Worm (Caenorhabditis elegans) whole organism, early embryonic: ENCODE results near the gene R02D5.7.

Experiments
- B0310.2 ChIP-seq: sonication (generic microtip); optimal IDR thresholded peaks from 2 replicates; lab custom pipeline; 2016; ENCODE audit warnings: mild to moderate bottlenecking, missing genetic modification characterization, missing compliant biosample characterization
- F13C5.2 ChIP-seq: sonication (generic microtip); optimal IDR thresholded peaks from 2 replicates; lab custom pipeline; 2017; ENCODE audit warnings: mild to moderate bottlenecking, missing genetic modification characterization, inconsistent platforms, missing compliant biosample characterization
- aly-1 ChIP-seq: sonication (generic microtip); optimal IDR thresholded peaks from 2 replicates; lab custom pipeline; 2016; ENCODE audit warnings: missing genetic modification characterization, missing compliant biosample characterization
- ama-1 ChIP-seq: fragments of 150-350 bp; optimal IDR thresholded peaks from 2 replicates; lab custom pipeline; 2014
- ceh-13 ChIP-seq: fragments of 200-800 bp; sonication (Bioruptor generic); optimal IDR thresholded peaks from 2 replicates; lab custom pipeline; 2018; ENCODE audit warnings: mild to moderate bottlenecking, missing genetic modification characterization, missing compliant biosample characterization
- ceh-36 ChIP-seq: sonication (generic microtip); optimal IDR thresholded peaks from 2 replicates; lab custom pipeline; 2016; ENCODE audit warnings: missing genetic modification characterization, inconsistent platforms, missing compliant biosample characterization
- ets-7 ChIP-seq: sonication (generic microtip); optimal IDR thresholded peaks from 2 replicates; lab custom pipeline; 2016; ENCODE audit warnings: missing genotype, missing genetic modification characterization, missing compliant biosample characterization
- flt-1 ChIP-seq: fragments of 200-800 bp; sonication (Bioruptor generic); IDR thresholded peaks from 2 replicates; pipeline ENCODE4 v1.3.6; 2022; ENCODE audit warnings: missing genetic modification characterization, missing compliant biosample characterization
- hmbx-1 ChIP-seq: sonication (generic microtip); optimal IDR thresholded peaks from 2 replicates; lab custom pipeline; 2016; ENCODE audit warnings: mild to moderate bottlenecking, missing genetic modification characterization, missing compliant biosample characterization
- hmg-4 ChIP-seq: fragments of 200-800 bp; sonication (Bioruptor generic); optimal IDR thresholded peaks from 2 replicates; lab custom pipeline; 2018; ENCODE audit warnings: mild to moderate bottlenecking, missing genetic modification characterization, missing compliant biosample characterization
- hnd-1 ChIP-seq: sonication (generic microtip); optimal IDR thresholded peaks from 2 replicates; lab custom pipeline; 2016; ENCODE audit warnings: missing genetic modification characterization, missing compliant biosample characterization
- pes-1 ChIP-seq: fragments of 200-800 bp; sonication (Bioruptor generic); IDR thresholded peaks from 2 replicates; pipeline ENCODE4 v1.3.6; 2022; ENCODE audit warnings: missing genetic modification reagents, missing genetic modification characterization, missing compliant biosample characterization
- scrt-1 ChIP-seq: fragments of 200-800 bp; sonication (Bioruptor generic); IDR thresholded peaks from 2 replicates; pipeline ENCODE4 v1.3.6; 2022; ENCODE audit warnings: missing genetic modification characterization, missing compliant biosample characterization
- sea-1 ChIP-seq: fragments of 200-800 bp; sonication (Bioruptor generic); conservative IDR thresholded peaks from 2 replicates; pipeline ENCODE4 v1.3.6; 2022; ENCODE audit warnings: missing genetic modification characterization, missing compliant biosample characterization
- tbx-11 ChIP-seq: fragments of 200-800 bp; sonication (Bioruptor generic); IDR thresholded peaks from 2 replicates; pipeline ENCODE4 v1.3.6; 2022; ENCODE audit warnings: missing genetic modification characterization, missing compliant biosample characterization
- tbx-37 ChIP-seq: fragments of 200-800 bp; sonication (Bioruptor generic); conservative IDR thresholded peaks from 2 replicates; pipeline ENCODE4 v1.3.6; 2022; ENCODE audit warnings: missing genetic modification reagents, missing genetic modification characterization, missing compliant biosample characterization
- tra-4 ChIP-seq: sonication (generic microtip); optimal IDR thresholded peaks from 2 replicates; lab custom pipeline; 2017; ENCODE audit warnings: missing genetic modification characterization, missing compliant biosample characterization

Gene R02D5.7

DNA sequence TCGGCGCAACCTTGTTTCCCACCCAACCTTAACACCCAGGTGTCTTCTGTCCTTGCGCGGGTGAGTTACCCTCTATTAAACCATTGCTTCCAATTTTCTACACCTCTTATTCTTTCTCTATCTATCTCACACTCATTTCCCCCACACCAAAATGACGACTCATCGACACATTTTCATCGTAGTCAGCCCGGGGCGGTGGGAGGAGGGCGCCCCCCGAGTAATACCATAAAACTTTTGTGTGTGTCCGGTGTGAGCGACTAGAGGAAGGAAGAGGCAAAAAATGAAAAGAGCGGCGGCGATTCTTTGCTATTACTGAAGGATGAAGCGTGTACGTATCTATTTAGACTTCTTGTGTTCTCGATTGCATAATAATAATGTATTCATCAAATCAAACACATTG lies 23.5 kb upstream of the R02D5.7 start:
- TF ChIP-seq pes-1: peak; percentile 29; the same call in 1 of the 2 replicates
- no peak for TF ChIP-seq aly-1 (tag; lab: Kevin White, UChicago)
- TF ChIP-seq B0310.2 (tag; lab: Kevin White, UChicago): no peak
- 0 out of 2 replicates have a peak, but pooled peaks have one; percentile 49 for TF ChIP-seq scrt-1 (GFP tag; lab: Robert Waterston, UW)
- peak; percentile 44 for TF ChIP-seq hmg-4 (GFP tag; lab: Kevin White, UChicago)
- TF ChIP-seq sea-1 (GFP tag; lab: Robert Waterston, UW): 0 out of 2 replicates have a peak, but pooled peaks have one; percentile 45
- TF ChIP-seq F13C5.2 (tag; lab: Kevin White, UChicago): no peak
- TF ChIP-seq hnd-1: no peak

DNA sequence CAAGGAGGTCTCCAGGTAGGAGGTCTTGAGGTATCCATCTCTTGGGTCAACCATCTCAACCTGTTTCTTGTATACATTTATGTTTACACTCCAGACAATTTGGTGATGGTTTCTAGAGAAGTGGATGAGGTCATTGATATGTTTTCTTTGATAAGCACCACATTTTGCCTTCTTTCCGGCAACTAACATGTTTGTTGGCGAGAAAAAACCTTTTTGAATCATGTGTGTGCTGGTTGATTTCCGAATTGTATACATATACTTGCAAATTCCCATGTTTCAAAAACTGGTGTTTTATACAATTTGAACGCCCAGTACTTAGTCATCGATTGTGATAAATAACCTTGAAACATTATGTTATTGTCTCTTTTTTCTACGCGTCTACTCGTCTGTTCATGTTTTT lies 22.8 kb upstream of the R02D5.7 start:
- no peak for TF ChIP-seq tbx-11 (GFP tag; lab: Robert Waterston, UW)
- no peak for TF ChIP-seq flt-1 (GFP tag; lab: Robert Waterston, UW)
- no peak for TF ChIP-seq ceh-36 (tag; lab: Kevin White, UChicago)
- TF ChIP-seq sea-1 (GFP tag; lab: Robert Waterston, UW): no peak
- TF ChIP-seq aly-1 (tag; lab: Kevin White, UChicago): no peak
- TF ChIP-seq hnd-1: no peak
- no peak for TF ChIP-seq scrt-1 (GFP tag; lab: Robert Waterston, UW)
- TF ChIP-seq F13C5.2 (tag; lab: Kevin White, UChicago): no peak
- no peak for TF ChIP-seq tra-4 (tag; lab: Kevin White, UChicago)
- TF ChIP-seq pes-1: no peak
- TF ChIP-seq B0310.2 (tag; lab: Kevin White, UChicago): no peak
- no peak for TF ChIP-seq hmbx-1 (tag; lab: Kevin White, UChicago)

DNA sequence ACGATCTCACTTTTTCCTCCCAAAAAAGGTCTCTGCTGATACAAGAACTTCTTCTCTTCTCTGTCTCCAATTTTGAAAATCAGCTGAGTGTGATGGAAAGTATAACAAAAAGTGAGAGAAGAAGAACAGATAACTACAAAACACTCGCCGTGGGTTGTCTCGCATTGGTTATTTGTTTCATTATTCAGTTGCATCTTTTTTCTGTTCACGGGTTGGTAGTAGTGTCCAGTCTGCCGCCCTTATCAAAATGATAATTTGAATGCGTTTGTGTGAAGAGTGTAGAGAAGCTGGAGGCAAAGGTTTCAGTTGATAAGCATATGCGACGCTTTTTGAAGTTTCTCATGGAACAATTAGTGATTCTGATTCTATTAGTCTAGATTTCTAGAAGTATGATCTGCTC lies 21.8 kb upstream of the R02D5.7 start:
- TF ChIP-seq tbx-11 (GFP tag; lab: Robert Waterston, UW) (no peak), tbx-37 (GFP tag; lab: Robert Waterston, UW) (no peak), aly-1 (tag; lab: Kevin White, UChicago) (no peak), B0310.2 (tag; lab: Kevin White, UChicago) (no peak), ama-1 (lab: Kevin White, UChicago) (no peak), tra-4 (tag; lab: Kevin White, UChicago) (no peak), scrt-1 (GFP tag; lab: Robert Waterston, UW) (no peak), flt-1 (GFP tag; lab: Robert Waterston, UW) (no peak), hmbx-1 (tag; lab: Kevin White, UChicago) (no peak), ets-7 (tag; lab: Kevin White, UChicago) (no peak)

DNA sequence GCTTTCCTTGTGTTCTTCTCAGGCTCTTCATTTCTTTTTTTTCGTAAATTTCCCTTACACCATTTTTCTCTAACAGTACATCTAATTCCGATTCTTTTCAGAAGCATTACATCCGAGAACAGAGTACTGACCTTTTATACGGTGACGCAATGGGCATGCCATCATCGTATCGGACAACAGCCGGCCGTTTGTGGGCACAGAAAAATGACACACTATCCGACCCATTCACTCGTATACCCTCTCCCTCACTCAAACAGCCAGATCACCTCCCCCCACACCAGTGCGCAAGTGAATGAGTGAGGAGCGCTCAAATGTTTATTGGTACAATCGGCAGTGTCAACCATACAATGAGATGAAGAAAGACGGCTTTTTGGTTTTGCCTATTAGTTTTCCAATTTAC lies 19.8 kb upstream of the R02D5.7 start, which contains the start of gene R02D5.24:
TSS of gene R02D5.24 (plus strand) at position 205 of the 400 bp plus-strand sequence.
- TF ChIP-seq flt-1 (GFP tag; lab: Robert Waterston, UW) (peak; percentile 28; the same call in 1 of the 2 replicates), hmg-4 (GFP tag; lab: Kevin White, UChicago) (peak; percentile 70), ama-1 (lab: Kevin White, UChicago) (no peak), ets-7 (tag; lab: Kevin White, UChicago) (no peak), hmbx-1 (tag; lab: Kevin White, UChicago) (no peak), tbx-37 (GFP tag; lab: Robert Waterston, UW) (no peak), F13C5.2 (tag; lab: Kevin White, UChicago) (no peak), hnd-1 (no peak), tbx-11 (GFP tag; lab: Robert Waterston, UW) (no peak), pes-1 (no peak), B0310.2 (tag; lab: Kevin White, UChicago) (peak; percentile 1), sea-1 (GFP tag; lab: Robert Waterston, UW) (no peak), tra-4 (tag; lab: Kevin White, UChicago) (no peak), ceh-13 (GFP tag; lab: Kevin White, UChicago) (no peak)

DNA sequence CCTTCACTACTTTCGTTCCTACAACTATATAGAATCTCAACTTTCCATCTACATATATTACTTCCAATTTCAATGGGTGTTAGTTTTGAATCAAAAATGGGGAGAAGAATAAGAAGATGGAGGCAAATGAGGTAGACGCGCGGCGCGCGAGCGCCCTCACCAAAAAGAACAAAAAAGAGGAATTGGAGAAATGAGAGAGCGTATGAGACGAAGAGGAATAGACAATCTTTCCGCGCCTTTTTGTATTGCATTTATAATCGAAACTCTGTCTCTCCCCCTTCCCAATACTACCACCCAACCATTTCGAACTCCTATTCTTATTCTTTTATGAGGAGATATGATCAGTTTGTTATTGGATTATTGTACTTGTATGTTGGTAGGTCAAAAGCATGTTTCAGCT lies 19.3 kb upstream of the R02D5.7 start:
- TF ChIP-seq tra-4 (tag; lab: Kevin White, UChicago) (no peak), ama-1 (lab: Kevin White, UChicago) (no peak), hmg-4 (GFP tag; lab: Kevin White, UChicago) (no peak), B0310.2 (tag; lab: Kevin White, UChicago) (no peak), F13C5.2 (tag; lab: Kevin White, UChicago) (no peak), tbx-37 (GFP tag; lab: Robert Waterston, UW) (no peak), ceh-13 (GFP tag; lab: Kevin White, UChicago) (no peak), ceh-36 (tag; lab: Kevin White, UChicago) (no peak), scrt-1 (GFP tag; lab: Robert Waterston, UW) (no peak), flt-1 (GFP tag; lab: Robert Waterston, UW) (no peak), ets-7 (tag; lab: Kevin White, UChicago) (no peak), sea-1 (GFP tag; lab: Robert Waterston, UW) (no peak), hmbx-1 (tag; lab: Kevin White, UChicago) (no peak), pes-1 (no peak), aly-1 (tag; lab: Kevin White, UChicago) (no peak), tbx-11 (GFP tag; lab: Robert Waterston, UW) (no peak), hnd-1 (no peak)

DNA sequence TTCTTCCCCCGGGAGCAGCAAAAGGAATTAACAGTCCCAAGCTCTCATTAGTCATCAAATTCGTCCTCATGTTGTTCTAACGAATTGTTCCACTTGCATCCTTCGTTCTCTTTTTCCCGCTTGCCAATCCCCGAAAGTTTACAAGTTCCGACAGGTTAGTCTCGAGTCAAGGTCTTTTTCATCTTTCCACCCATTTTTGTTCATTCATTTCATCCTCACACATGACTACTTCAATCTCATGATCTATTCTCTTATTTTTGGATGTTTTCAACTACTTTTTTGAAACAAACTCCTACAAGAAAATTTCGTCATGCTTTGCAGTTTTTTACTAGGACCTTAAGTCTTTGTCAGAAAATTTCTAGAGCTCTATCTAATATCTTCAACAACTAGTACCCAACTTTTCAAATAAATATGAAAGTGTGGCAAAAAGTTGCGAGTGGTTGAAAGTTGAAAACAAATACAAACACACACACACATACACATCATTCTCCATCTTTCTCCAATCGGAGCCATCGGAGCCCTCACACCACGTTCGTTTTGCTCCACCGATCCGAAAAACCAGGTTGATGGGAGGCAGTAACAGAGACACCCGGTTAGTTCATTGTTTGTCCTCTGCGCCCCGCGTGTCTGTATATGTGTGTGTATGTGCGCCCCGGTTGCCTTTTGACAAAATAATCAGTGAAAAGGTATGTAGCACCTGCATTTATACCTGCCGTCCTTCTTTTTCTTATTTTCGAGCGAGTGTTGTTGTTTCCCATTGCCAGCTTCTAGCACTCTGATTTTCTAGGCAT lies 18.0 kb upstream of the R02D5.7 start:
- TF ChIP-seq pes-1 (no peak), tbx-11 (GFP tag; lab: Robert Waterston, UW) (no peak), tbx-37 (GFP tag; lab: Robert Waterston, UW) (no peak)

DNA sequence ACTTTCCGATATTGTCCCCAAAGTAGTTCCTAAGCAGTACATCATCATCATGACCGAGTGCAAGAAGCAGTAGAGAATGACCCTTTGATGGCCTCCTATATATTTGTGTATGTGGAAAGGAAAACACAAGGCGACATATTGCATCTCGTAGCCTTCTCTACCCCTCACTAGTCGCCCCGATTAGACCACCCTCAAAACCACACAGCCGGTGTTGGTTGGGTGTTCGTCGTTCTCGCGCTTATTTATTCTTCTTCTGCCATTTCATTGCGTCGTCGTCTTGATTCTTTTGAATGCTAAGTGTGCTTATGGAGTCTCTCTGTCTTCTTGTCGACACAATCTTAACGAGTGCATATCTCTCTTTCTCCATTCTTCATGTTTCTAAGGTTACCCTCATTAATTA lies 16.9 kb upstream of the R02D5.7 start:
- TF ChIP-seq sea-1 (GFP tag; lab: Robert Waterston, UW) (no peak), ceh-13 (GFP tag; lab: Kevin White, UChicago) (no peak), tbx-37 (GFP tag; lab: Robert Waterston, UW) (no peak), ama-1 (lab: Kevin White, UChicago) (no peak), flt-1 (GFP tag; lab: Robert Waterston, UW) (peak; percentile 40; the same call in 1 of the 2 replicates), F13C5.2 (tag; lab: Kevin White, UChicago) (peak; percentile 13), hmg-4 (GFP tag; lab: Kevin White, UChicago) (peak; percentile 80), scrt-1 (GFP tag; lab: Robert Waterston, UW) (no peak), tbx-11 (GFP tag; lab: Robert Waterston, UW) (no peak), hmbx-1 (tag; lab: Kevin White, UChicago) (no peak), B0310.2 (tag; lab: Kevin White, UChicago) (no peak), tra-4 (tag; lab: Kevin White, UChicago) (no peak), ets-7 (tag; lab: Kevin White, UChicago) (no peak)
